Worm (Caenorhabditis elegans) whole organism, mixed stage, embryonic: Measurements from ENCODE around the gene scl-12.

Experiments used
- bed-3 ChIP-seq: fragments of 200-800 bp; sonication (Bioruptor generic); optimal IDR thresholded peaks from 3 replicates; lab custom pipeline; 2018; ENCODE audit warnings: mild to moderate bottlenecking, missing genetic modification characterization, moderate library complexity, missing compliant biosample characterization
- blmp-1 ChIP-seq: fragments of 150-350 bp; optimal IDR thresholded peaks from 2 replicates; lab custom pipeline; 2014; ENCODE audit warnings: missing biosample characterization, missing genetic modification characterization
- ceh-39 ChIP-seq: fragments of 150-350 bp; optimal IDR thresholded peaks from 2 replicates; lab custom pipeline; 2014; ENCODE audit warnings: missing biosample characterization, missing genetic modification characterization
- ceh-43 ChIP-seq: fragments of 200-800 bp; sonication (Bioruptor generic); optimal IDR thresholded peaks from 2 replicates; lab custom pipeline; 2018; ENCODE audit warnings: mild to moderate bottlenecking, missing genetic modification characterization, moderate library complexity, missing compliant biosample characterization
- ceh-83 ChIP-seq: fragments of 200-800 bp; sonication (Bioruptor generic); optimal IDR thresholded peaks from 2 replicates; lab custom pipeline; 2018; ENCODE audit warnings: mild to moderate bottlenecking, missing genetic modification characterization, missing compliant biosample characterization
- ces-1 ChIP-seq: fragments of 150-350 bp; optimal IDR thresholded peaks from 2 replicates; lab custom pipeline; 2014; ENCODE audit warnings: missing biosample characterization, missing genetic modification reagents, missing genetic modification characterization
- cnd-1 ChIP-seq: fragments of 200-800 bp; sonication (Bioruptor generic); optimal IDR thresholded peaks from 2 replicates; lab custom pipeline; 2018; ENCODE audit warnings: mild to moderate bottlenecking, missing genetic modification characterization, missing compliant biosample characterization
- drap-1 ChIP-seq: fragments of 200-800 bp; sonication (Bioruptor generic); optimal IDR thresholded peaks from 3 replicates; lab custom pipeline; 2018; ENCODE audit warnings: mild to moderate bottlenecking, missing genetic modification characterization, missing compliant biosample characterization
- elt-1 ChIP-seq: sonication (generic microtip); optimal IDR thresholded peaks from 2 replicates; lab custom pipeline; 2017; ENCODE audit warnings: missing genetic modification characterization, mild to moderate bottlenecking, missing compliant biosample characterization, antibody characterized with exemption, moderate library complexity, borderline replicate concordance; ENCODE audit not compliant: insufficient read depth
- flh-1 ChIP-seq: fragments of 200-800 bp; sonication (Bioruptor generic); optimal IDR thresholded peaks from 2 replicates; lab custom pipeline; 2018; ENCODE audit warnings: mild to moderate bottlenecking, missing genetic modification characterization, moderate library complexity, missing compliant biosample characterization
- ham-2 ChIP-seq: fragments of 200-800 bp; sonication (Bioruptor generic); optimal IDR thresholded peaks from 2 replicates; lab custom pipeline; 2018; ENCODE audit warnings: mild to moderate bottlenecking, missing genetic modification characterization, missing compliant biosample characterization
- hlh-1 ChIP-seq: fragments of 150-350 bp; optimal IDR thresholded peaks from 2 replicates; lab custom pipeline; 2014; ENCODE audit warnings: missing biosample characterization, missing genetic modification reagents, missing genetic modification characterization
- lin-32 ChIP-seq: fragments of 200-800 bp; sonication (Bioruptor generic); optimal IDR thresholded peaks from 2 replicates; lab custom pipeline; 2018; ENCODE audit warnings: mild to moderate bottlenecking, missing genetic modification characterization, missing compliant biosample characterization
- mab-5 ChIP-seq: fragments of 150-350 bp; optimal IDR thresholded peaks from 2 replicates; lab custom pipeline; 2014; ENCODE audit warnings: missing biosample characterization, missing genetic modification characterization
- mep-1 ChIP-seq: fragments of 150-350 bp; optimal IDR thresholded peaks from 2 replicates; lab custom pipeline; 2017; ENCODE audit warnings: missing biosample characterization, missing genetic modification reagents, missing genetic modification characterization, inconsistent platforms
- mls-2 ChIP-seq: sonication (generic microtip); optimal IDR thresholded peaks from 2 replicates; lab custom pipeline; 2016; ENCODE audit warnings: mild to moderate bottlenecking, missing genetic modification characterization, moderate library complexity, missing compliant biosample characterization
- nhr-12 ChIP-seq: fragments of 150-350 bp; optimal IDR thresholded peaks from 2 replicates; lab custom pipeline; 2014; ENCODE audit warnings: missing biosample characterization, missing genetic modification characterization
- nhr-2 ChIP-seq: fragments of 150-350 bp; optimal IDR thresholded peaks from 2 replicates; lab custom pipeline; 2014; ENCODE audit warnings: missing biosample characterization, missing genetic modification characterization
- nhr-237 ChIP-seq: fragments of 150-350 bp; optimal IDR thresholded peaks from 2 replicates; lab custom pipeline; 2014; ENCODE audit warnings: missing biosample characterization, missing genetic modification characterization
- nhr-28 ChIP-seq: fragments of 150-350 bp; optimal IDR thresholded peaks from 2 replicates; lab custom pipeline; 2014; ENCODE audit warnings: missing biosample characterization, missing genetic modification characterization
- nhr-76 ChIP-seq: sonication (generic microtip); optimal IDR thresholded peaks from 2 replicates; lab custom pipeline; 2017; ENCODE audit warnings: missing biosample characterization, missing genetic modification characterization
- pha-4 ChIP-seq: fragments of 150-350 bp; optimal IDR thresholded peaks from 2 replicates; lab custom pipeline; 2018; ENCODE audit warnings: missing biosample characterization, missing genetic modification reagents, missing genetic modification characterization
- sptf-1 ChIP-seq: sonication (generic microtip); optimal IDR thresholded peaks from 2 replicates; lab custom pipeline; 2017; ENCODE audit warnings: mild to moderate bottlenecking, missing genetic modification characterization, moderate library complexity, missing compliant biosample characterization
- tbx-8 ChIP-seq: fragments of 200-800 bp; sonication (Bioruptor generic); optimal IDR thresholded peaks from 2 replicates; lab custom pipeline; 2018; ENCODE audit warnings: mild to moderate bottlenecking, missing genetic modification characterization, moderate library complexity, missing compliant biosample characterization
- unc-120 ChIP-seq: sonication (generic microtip); optimal IDR thresholded peaks from 2 replicates; lab custom pipeline; 2017; ENCODE audit warnings: missing genetic modification characterization, missing compliant biosample characterization; ENCODE audit not compliant: poor library complexity, severe bottlenecking
- unc-39 ChIP-seq: fragments of 150-350 bp; optimal IDR thresholded peaks from 2 replicates; lab custom pipeline; 2014; ENCODE audit warnings: missing biosample characterization, missing genetic modification characterization
- unc-62 ChIP-seq: fragments of 150-350 bp; optimal IDR thresholded peaks from 2 replicates; lab custom pipeline; 2014; ENCODE audit warnings: missing biosample characterization, missing genetic modification reagents, missing genetic modification characterization
- zip-8 ChIP-seq: fragments of 150-350 bp; optimal IDR thresholded peaks from 2 replicates; lab custom pipeline; 2014; ENCODE audit warnings: missing biosample characterization, missing genetic modification characterization
- ztf-11 ChIP-seq: fragments of 150-350 bp; optimal IDR thresholded peaks from 2 replicates; lab custom pipeline; 2014; ENCODE audit warnings: missing biosample characterization, missing genetic modification characterization

scl-12 gene

DNA sequence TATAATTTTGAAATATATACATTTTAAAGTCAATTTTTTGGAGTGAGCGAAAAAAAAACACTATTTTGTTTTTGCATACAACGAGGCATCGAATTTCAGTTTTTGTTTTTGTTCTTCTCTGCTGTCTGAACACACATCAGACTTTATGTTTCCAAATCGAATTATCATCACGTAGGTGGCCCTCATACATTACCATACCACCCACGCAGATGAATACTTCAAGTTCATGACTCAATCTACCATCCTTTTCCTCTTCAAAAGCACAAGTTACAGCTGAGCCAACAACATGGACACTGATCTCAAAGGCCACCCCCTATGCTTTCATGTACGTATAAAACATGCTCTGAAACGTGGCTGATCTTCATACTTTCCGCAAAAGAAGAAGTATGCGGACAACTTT, 22.6 kb upstream of the scl-12 start, which contains the start of gene R08F11.7:
Gene R08F11.7 (plus strand): TSS at position 301 of the 400 bp plus-strand sequence.
- TF ChIP-seq nhr-2 (no peak), ztf-11 (no peak), unc-62 (GFP tag; lab: Kevin White, UChicago) (no peak), pha-4 (tag; lab: Kevin White, UChicago) (no peak), nhr-28 (tag; lab: Kevin White, UChicago) (no peak), ceh-83 (GFP tag; lab: Kevin White, UChicago) (no peak), hlh-1 (tag; lab: Kevin White, UChicago) (no peak), lin-32 (GFP tag; lab: Kevin White, UChicago) (no peak), ham-2 (GFP tag; lab: Kevin White, UChicago) (no peak), tbx-8 (GFP tag; lab: Kevin White, UChicago) (no peak), nhr-12 (no peak), nhr-76 (tag; lab: Kevin White, UChicago) (no peak), ces-1 (GFP tag; lab: Kevin White, UChicago) (no peak), unc-39 (no peak), flh-1 (GFP tag; lab: Kevin White, UChicago) (no peak), ceh-39 (tag; lab: Kevin White, UChicago) (no peak), mls-2 (tag; lab: Kevin White, UChicago) (no peak), blmp-1 (tag; lab: Kevin White, UChicago) (no peak), nhr-237 (tag; lab: Kevin White, UChicago) (no peak), unc-120 (tag; lab: Kevin White, UChicago) (no peak)

DNA sequence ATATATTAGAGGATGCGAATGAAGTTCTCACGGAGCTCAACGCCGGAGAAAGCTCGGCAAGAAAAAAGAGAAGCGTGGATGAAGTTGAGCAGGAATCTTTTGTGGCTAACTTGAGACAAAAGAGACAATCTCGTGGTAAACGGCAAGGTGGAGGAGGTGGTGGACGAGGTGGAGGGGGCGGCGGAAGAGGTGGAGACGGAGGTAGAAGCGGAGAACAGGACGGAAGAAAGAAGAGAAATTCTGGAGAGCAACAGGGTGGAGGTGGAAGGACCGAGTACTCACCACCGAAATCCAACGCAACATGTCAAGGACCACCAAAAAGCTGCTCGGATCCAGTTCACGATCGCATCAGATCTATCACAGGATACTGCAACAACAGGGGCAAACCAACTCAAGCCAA, 22.0 kb upstream of the scl-12 start:
- no peak for TF ChIP-seq drap-1 (GFP tag; lab: Kevin White, UChicago)
- no peak for TF ChIP-seq ces-1 (GFP tag; lab: Kevin White, UChicago)

DNA sequence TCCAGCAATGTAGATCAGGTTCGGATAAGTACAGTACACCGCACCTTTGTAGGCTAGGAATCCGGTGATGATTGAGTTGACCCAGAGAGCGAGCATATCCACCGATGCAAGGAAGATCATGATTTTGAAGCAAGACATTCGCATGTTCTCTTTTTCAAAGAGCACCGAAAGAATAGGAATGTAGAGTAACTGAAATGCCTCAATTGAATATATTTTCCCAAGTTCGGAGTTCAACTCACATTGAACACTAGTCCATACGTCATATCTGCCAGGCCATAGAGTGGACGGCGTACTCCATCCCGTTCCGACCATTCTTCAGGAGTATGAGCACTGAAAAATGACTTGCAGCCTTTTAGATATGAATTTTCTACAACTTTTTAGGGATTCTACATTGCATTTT, 12.7 kb upstream of the scl-12 start:
- TF ChIP-seq bed-3 (GFP tag; lab: Kevin White, UChicago) (no peak), nhr-2 (no peak), mep-1 (tag; lab: Kevin White, UChicago) (no peak), unc-39 (no peak), mab-5 (no peak), nhr-76 (tag; lab: Kevin White, UChicago) (no peak), hlh-1 (tag; lab: Kevin White, UChicago) (no peak)
- TF ChIP-seq, all 35 proteins: peak for 0

DNA sequence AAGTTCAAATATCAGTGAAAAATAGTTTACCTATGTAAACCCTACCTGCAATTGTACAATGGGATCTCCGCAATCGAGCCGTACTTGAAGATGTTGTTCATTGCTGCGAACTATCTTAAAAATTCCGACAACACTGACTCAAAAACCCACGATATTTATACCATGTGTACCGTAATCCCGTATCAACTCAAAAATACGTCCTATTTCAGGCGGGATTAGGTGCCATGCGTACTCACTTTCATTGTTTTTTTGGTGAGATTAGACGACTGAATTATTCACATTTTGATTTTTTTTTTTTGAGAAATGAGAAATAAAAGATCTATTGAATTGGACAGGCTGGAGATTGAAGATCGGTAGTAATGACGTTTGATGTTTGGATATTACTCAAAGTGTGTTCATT, 12.0 kb upstream of the scl-12 start, which contains the start of gene srt-30:
Gene srt-30 (minus strand): TSS at position 101 of the 400 bp plus-strand sequence.
- TF ChIP-seq ceh-43 (GFP tag; lab: Kevin White, UChicago) = no peak
- TF ChIP-seq zip-8 (tag; lab: Kevin White, UChicago) = no peak
- no peak for TF ChIP-seq nhr-2
- TF ChIP-seq cnd-1 (tag; lab: Kevin White, UChicago) = no peak
- TF ChIP-seq, all 35 proteins: peak for 0

DNA sequence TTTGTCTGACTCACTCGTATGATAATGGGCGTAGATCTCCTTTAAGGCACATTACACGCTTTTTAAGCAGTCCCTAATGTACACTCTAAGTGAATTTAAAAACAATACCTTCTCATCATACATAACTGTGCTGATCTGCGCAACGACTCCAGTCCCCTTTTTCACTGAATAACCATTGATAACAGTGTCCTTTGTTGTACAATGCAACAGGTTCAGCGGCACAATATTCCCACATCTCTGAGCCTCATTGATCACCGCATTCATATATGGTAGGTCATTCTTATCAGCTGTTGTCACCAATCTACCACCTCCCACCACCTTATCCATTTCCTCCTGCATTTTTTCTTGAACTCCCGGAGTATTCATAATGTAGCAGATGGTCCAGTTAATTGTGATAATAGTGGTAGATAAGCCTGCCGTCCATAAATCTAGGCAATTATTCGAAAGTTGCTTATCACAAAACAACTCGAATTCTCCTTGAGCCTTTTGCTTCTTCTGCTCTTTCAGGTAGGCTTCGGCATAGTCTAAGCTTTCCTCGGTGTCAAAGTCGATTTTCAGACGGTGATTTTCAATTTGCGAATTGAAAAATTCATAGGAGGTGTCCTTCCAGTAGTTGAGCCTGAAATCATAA, 10.5 kb upstream of the scl-12 start:
- TF ChIP-seq hlh-1 (tag; lab: Kevin White, UChicago) (no peak), drap-1 (GFP tag; lab: Kevin White, UChicago) (no peak), ces-1 (GFP tag; lab: Kevin White, UChicago) (no peak), sptf-1 (no peak), mls-2 (tag; lab: Kevin White, UChicago) (no peak), tbx-8 (GFP tag; lab: Kevin White, UChicago) (no peak), nhr-76 (tag; lab: Kevin White, UChicago) (no peak), ceh-83 (GFP tag; lab: Kevin White, UChicago) (no peak), unc-62 (GFP tag; lab: Kevin White, UChicago) (no peak), zip-8 (tag; lab: Kevin White, UChicago) (no peak), unc-120 (tag; lab: Kevin White, UChicago) (no peak), elt-1 (no peak)
